Worm (Caenorhabditis elegans) whole organism, young adult: ENCODE results near the gene sad-1.

ENCODE experiments used
- B0035.1 ChIP-seq: sonication (generic microtip); optimal IDR thresholded peaks from 2 replicates; lab custom pipeline; 2016; ENCODE audit warnings: missing genetic modification characterization, mild to moderate bottlenecking, missing compliant biosample characterization, missing genotype, missing genetic modification reagents
- B0261.1 ChIP-seq: sonication (generic microtip); optimal IDR thresholded peaks from 2 replicates; lab custom pipeline; 2016; ENCODE audit warnings: mild to moderate bottlenecking, missing genetic modification characterization, moderate library complexity, missing compliant biosample characterization
- D2030.7 ChIP-seq: fragments of 200-800 bp; sonication (Bioruptor generic); IDR thresholded peaks from 2 replicates; pipeline ENCODE4 v1.3.6; 2022; ENCODE audit warnings: missing genetic modification reagents, missing genetic modification characterization, missing compliant biosample characterization
- F37B4.10 ChIP-seq: fragments of 200-800 bp; sonication (Bioruptor generic); IDR thresholded peaks from 2 replicates; pipeline ENCODE4 v1.3.6; 2022; ENCODE audit warnings: missing genetic modification characterization, missing compliant biosample characterization
- F49E8.2 ChIP-seq: sonication (generic microtip); optimal IDR thresholded peaks from 3 replicates; lab custom pipeline; 2017; ENCODE audit warnings: missing genetic modification characterization, mild to moderate bottlenecking, missing compliant biosample characterization, antibody characterized with exemption, moderate library complexity; ENCODE audit not compliant: insufficient read depth
- F55B11.4 ChIP-seq: sonication (generic microtip); optimal IDR thresholded peaks from 2 replicates; lab custom pipeline; 2016; ENCODE audit warnings: missing compliant biosample characterization, missing genetic modification characterization, borderline replicate concordance; ENCODE audit not compliant: insufficient read depth
- Y53G8AR.9 ChIP-seq: fragments of 200-800 bp; sonication (Bioruptor generic); conservative IDR thresholded peaks from 2 replicates; pipeline ENCODE4 v1.3.6; 2022; ENCODE audit warnings: missing genetic modification reagents, missing genetic modification characterization, missing compliant biosample characterization
- Y56A3A.18 ChIP-seq: fragments of 200-800 bp; sonication (Bioruptor generic); IDR thresholded peaks from 2 replicates; pipeline ENCODE4 v1.3.6; 2022; ENCODE audit warnings: missing genetic modification reagents, missing genetic modification characterization, missing compliant biosample characterization
- Y79H2A.3 ChIP-seq: fragments of 200-800 bp; sonication (Bioruptor generic); conservative IDR thresholded peaks from 2 replicates; pipeline ENCODE4 v1.3.6; 2022; ENCODE audit warnings: missing genetic modification reagents, missing genetic modification characterization, missing compliant biosample characterization
- Y95B8A.8 ChIP-seq: fragments of 200-800 bp; sonication (Bioruptor generic); IDR thresholded peaks from 2 replicates; pipeline ENCODE4 v1.3.6; 2022; ENCODE audit warnings: missing genetic modification reagents, missing genetic modification characterization, missing compliant biosample characterization
- ama-1 ChIP-seq, 3 experiments: fragments of 150-350 bp in 1 of 3; sonication (generic microtip) in 2 of 3; optimal IDR thresholded peaks; 2 replicates each; lab custom pipeline; 2014 to 2018; ENCODE audit warnings: missing biosample characterization in 2 of 3, missing genetic modification characterization in 2 of 3, missing genetic modification reagents in 2 of 3
- aptf-2 ChIP-seq: fragments of 200-800 bp; sonication (Bioruptor generic); conservative IDR thresholded peaks from 2 replicates; pipeline ENCODE4 v1.3.6; 2022; ENCODE audit warnings: missing genetic modification reagents, missing genetic modification characterization, missing compliant biosample characterization
- aptf-3 ChIP-seq: fragments of 200-800 bp; sonication (Bioruptor generic); IDR thresholded peaks from 2 replicates; pipeline ENCODE4 v1.3.6; 2022; ENCODE audit warnings: missing genetic modification characterization, missing compliant biosample characterization
- attf-3 ChIP-seq: fragments of 200-800 bp; sonication (Bioruptor generic); conservative IDR thresholded peaks from 2 replicates; pipeline ENCODE4 v1.3.6; 2022; ENCODE audit warnings: missing genetic modification reagents, missing genetic modification characterization, missing compliant biosample characterization
- attf-5 ChIP-seq: fragments of 200-800 bp; sonication (Bioruptor generic); optimal IDR thresholded peaks from 2 replicates; lab custom pipeline; 2018; ENCODE audit warnings: mild to moderate bottlenecking, missing genetic modification characterization, missing compliant biosample characterization
- cebp-1 ChIP-seq, 2 experiments: fragments of 200-800 bp in 1 of 2; sonication (Bioruptor generic) in 1 of 2; sonication (generic microtip) in 1 of 2; IDR thresholded peaks in 1 of 2; optimal IDR thresholded peaks in 1 of 2; 2 replicates each; pipeline versions ENCODE4 v1.3.6 to Lab custom; 2017 to 2022; ENCODE audit warnings: missing compliant biosample characterization in 2 of 2, missing genetic modification characterization in 2 of 2, mild to moderate bottlenecking in 1 of 2, missing genetic modification reagents in 1 of 2, moderate library complexity in 1 of 2
- cebp-2 ChIP-seq: fragments of 200-800 bp; sonication (Bioruptor generic); IDR thresholded peaks from 2 replicates; pipeline ENCODE4 v1.3.6; 2022; ENCODE audit warnings: missing genetic modification characterization, missing compliant biosample characterization
- chd-7 ChIP-seq: sonication (generic microtip); optimal IDR thresholded peaks from 2 replicates; lab custom pipeline; 2016; ENCODE audit warnings: mild to moderate bottlenecking, missing genetic modification characterization, moderate library complexity, missing compliant biosample characterization
- die-1 ChIP-seq: sonication (generic microtip); optimal IDR thresholded peaks from 2 replicates; lab custom pipeline; 2016; ENCODE audit warnings: missing genotype, mild to moderate bottlenecking, missing genetic modification characterization, missing compliant biosample characterization
- dpl-1 ChIP-seq: fragments of 150-350 bp; optimal IDR thresholded peaks from 2 replicates; lab custom pipeline; 2014; ENCODE audit warnings: missing biosample characterization, missing genetic modification reagents, missing genetic modification characterization
- efl-1 ChIP-seq: fragments of 150-350 bp; optimal IDR thresholded peaks from 2 replicates; lab custom pipeline; 2014; ENCODE audit warnings: missing biosample characterization, missing genetic modification reagents, missing genetic modification characterization
- ekl-4 ChIP-seq: fragments of 200-800 bp; sonication (Bioruptor generic); IDR thresholded peaks from 2 replicates; pipeline ENCODE4 v1.3.6; 2022; ENCODE audit warnings: missing genetic modification reagents, missing genetic modification characterization, missing compliant biosample characterization
- ets-4 ChIP-seq: fragments of 200-800 bp; sonication (Bioruptor generic); optimal IDR thresholded peaks from 2 replicates; lab custom pipeline; 2018; ENCODE audit warnings: mild to moderate bottlenecking, missing genetic modification characterization, missing compliant biosample characterization
- him-1 ChIP-seq: sonication (generic microtip); optimal IDR thresholded peaks from 2 replicates; lab custom pipeline; 2016; ENCODE audit warnings: missing genotype, missing genetic modification reagents, missing genetic modification characterization, missing compliant biosample characterization
- hmg-1.2 ChIP-seq: fragments of 200-800 bp; sonication (Bioruptor generic); IDR thresholded peaks from 2 replicates; pipeline ENCODE4 v1.3.6; 2022; ENCODE audit warnings: missing genetic modification reagents, missing genetic modification characterization, missing compliant biosample characterization
- let-526 ChIP-seq: fragments of 200-800 bp; sonication (Bioruptor generic); IDR thresholded peaks from 2 replicates; pipeline ENCODE4 v1.3.6; 2022; ENCODE audit warnings: missing genetic modification reagents, missing genetic modification characterization, missing compliant biosample characterization
- lin-35 ChIP-seq, 3 experiments: fragments of 150-350 bp in 2 of 3; sonication (generic microtip) in 1 of 3; optimal IDR thresholded peaks; 2 replicates each; lab custom pipeline; 2014 to 2018; ENCODE audit warnings: missing biosample characterization in 3 of 3, missing genetic modification characterization in 3 of 3, missing genetic modification reagents in 3 of 3
- lin-40 ChIP-seq: sonication (generic microtip); optimal IDR thresholded peaks from 2 replicates; lab custom pipeline; 2016; ENCODE audit warnings: missing genetic modification characterization, mild to moderate bottlenecking, missing compliant biosample characterization, missing genotype, missing genetic modification reagents
- pha-4 ChIP-seq: fragments of 150-350 bp; sonication (generic microtip); optimal IDR thresholded peaks from 2 replicates; lab custom pipeline; 2014; ENCODE audit warnings: missing biosample characterization, missing genetic modification reagents, missing genetic modification characterization
- rcor-1 ChIP-seq: fragments of 200-800 bp; sonication (Bioruptor generic); IDR thresholded peaks from 2 replicates; pipeline ENCODE4 v1.3.6; 2022; ENCODE audit warnings: missing genetic modification reagents, missing genetic modification characterization, missing compliant biosample characterization
- snpc-4 ChIP-seq, 5 experiments: fragments of 150-350 bp in 1 of 5; sonication (generic microtip) in 4 of 5; optimal IDR thresholded peaks; 2 replicates each; lab custom pipeline; 2014 to 2018; ENCODE audit warnings: missing genetic modification characterization in 5 of 5, missing biosample characterization in 3 of 5, antibody characterized with exemption in 2 of 5, mild to moderate bottlenecking in 2 of 5, missing compliant biosample characterization in 2 of 5, missing genotype in 2 of 5, moderate library complexity in 2 of 5, missing genetic modification reagents in 1 of 5
- sptf-2 ChIP-seq: fragments of 200-800 bp; sonication (Bioruptor generic); optimal IDR thresholded peaks from 2 replicates; lab custom pipeline; 2018; ENCODE audit warnings: mild to moderate bottlenecking, missing genetic modification characterization, missing compliant biosample characterization
- tbx-9 ChIP-seq: sonication (generic microtip); optimal IDR thresholded peaks from 2 replicates; lab custom pipeline; 2016; ENCODE audit warnings: borderline replicate concordance, missing genetic modification characterization, inconsistent platforms, missing compliant biosample characterization

The sad-1 gene

DNA sequence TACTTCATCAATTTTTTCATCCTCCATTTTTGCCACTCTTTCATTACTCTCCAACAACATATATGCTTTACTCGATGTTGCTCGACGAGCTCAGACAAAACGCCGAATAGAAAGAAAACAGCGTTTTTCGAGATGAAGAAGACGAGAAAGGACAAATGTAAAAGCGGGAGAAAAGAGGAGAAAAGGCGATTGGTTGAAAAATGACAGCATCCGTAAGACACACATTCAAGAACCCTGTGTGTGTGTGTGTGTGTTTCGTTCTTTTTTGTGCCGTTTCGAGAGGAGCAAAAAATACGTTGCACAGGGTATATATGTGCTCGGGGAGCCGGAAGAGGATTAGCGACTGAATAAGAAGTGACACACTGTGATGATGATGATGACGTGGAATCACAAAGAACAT lies 6.7 kb downstream of the sad-1 start:
- TF ChIP-seq hmg-1.2 (GFP tag; lab: Robert Waterston, UW), result no peak
- no peak for TF ChIP-seq Y95B8A.8 (GFP tag; lab: Robert Waterston, UW)
- TF ChIP-seq cebp-1 (GFP tag; IDR thresholded peaks at IDR 0.05; lab: Robert Waterston, UW), result no peak
- no peak for TF ChIP-seq cebp-1 (tag; optimal IDR thresholded peaks at IDR 0.05; lab: Kevin White, UChicago)
- no peak for TF ChIP-seq cebp-2 (GFP tag; lab: Robert Waterston, UW)
- no peak for TF ChIP-seq lin-35 (GFP tag; optimal IDR thresholded peaks at IDR 0.05; lab: Kevin White, UChicago)
- TF ChIP-seq attf-5, result no peak
- TF ChIP-seq pha-4, result no peak
- TF ChIP-seq Y53G8AR.9, result no peak
- TF ChIP-seq B0261.1 (tag; lab: Kevin White, UChicago), result no peak
- no peak for TF ChIP-seq dpl-1 (GFP tag; lab: Kevin White, UChicago)

DNA sequence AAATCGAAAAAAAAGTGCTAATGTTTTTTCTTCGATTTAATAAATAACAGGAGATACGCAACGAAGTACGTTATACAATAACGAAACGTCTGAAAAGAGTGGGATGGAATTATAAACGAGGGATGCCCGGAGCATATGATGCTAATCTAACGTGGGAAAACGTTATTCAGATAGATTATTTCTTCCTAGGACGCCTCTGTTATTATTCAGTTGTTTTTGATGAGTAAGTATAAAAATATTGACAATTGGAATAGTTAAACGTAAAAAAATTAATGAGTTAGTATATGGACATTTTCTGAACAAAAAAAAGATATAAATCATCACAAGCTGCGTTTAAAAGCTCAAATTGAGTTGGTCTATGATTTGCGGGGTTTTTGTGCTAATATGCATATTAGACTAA lies 15.7 kb downstream of the sad-1 start, which contains the start of gene srd-51:
srd-51 (minus strand) TSS at position 101 of the 400 bp plus-strand sequence.
- no peak for TF ChIP-seq attf-3 (GFP tag; lab: Robert Waterston, UW)
- TF ChIP-seq F37B4.10 (GFP tag; lab: Robert Waterston, UW), result no peak
- no peak for TF ChIP-seq Y79H2A.3 (GFP tag; lab: Robert Waterston, UW)
- TF ChIP-seq ama-1 (optimal IDR thresholded peaks at IDR 0.05; lab: Kevin White, UChicago), result no peak
- TF ChIP-seq ama-1 (GFP tag; optimal IDR thresholded peaks at IDR 0.05; lab: Kevin White, UChicago), result no peak
- TF ChIP-seq hmg-1.2 (GFP tag; lab: Robert Waterston, UW), result no peak
- TF ChIP-seq B0261.1 (tag; lab: Kevin White, UChicago), result no peak
- TF ChIP-seq lin-40 (tag; lab: Kevin White, UChicago), result no peak
- TF ChIP-seq F49E8.2 (tag; lab: Kevin White, UChicago), result no peak
- TF ChIP-seq ets-4 (GFP tag; lab: Kevin White, UChicago), result no peak
- TF ChIP-seq efl-1 (GFP tag; lab: Kevin White, UChicago), result no peak
- TF ChIP-seq tbx-9 (tag; lab: Kevin White, UChicago), result no peak

DNA sequence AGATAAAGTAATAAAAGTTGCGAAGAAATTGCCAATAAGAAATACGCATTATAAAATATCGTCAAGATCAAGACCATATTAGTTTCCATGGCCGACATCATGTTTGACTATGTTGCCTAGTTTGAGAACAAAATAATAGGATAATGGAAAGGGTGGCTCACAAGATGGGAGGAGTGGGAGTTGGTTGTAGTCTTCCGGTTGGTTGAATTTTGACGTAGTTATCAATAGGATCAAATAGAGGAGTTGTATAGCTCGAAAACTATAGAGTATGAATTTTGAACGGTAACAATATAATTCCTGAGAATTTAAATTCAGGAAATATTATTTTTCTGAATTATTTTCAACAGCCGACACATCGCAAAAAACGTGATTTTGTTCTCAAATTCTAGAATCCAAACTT lies 18.8 kb downstream of the sad-1 start, which contains the start of gene srd-50:
srd-50 (minus strand) TSS at position 101 of the 400 bp plus-strand sequence.
- no peak for TF ChIP-seq B0035.1 (tag; lab: Kevin White, UChicago)
- TF ChIP-seq D2030.7 (GFP tag; lab: Robert Waterston, UW), result no peak
- no peak for TF ChIP-seq rcor-1 (GFP tag; lab: Robert Waterston, UW)
- TF ChIP-seq F55B11.4, result no peak
- no peak for TF ChIP-seq cebp-2 (GFP tag; lab: Robert Waterston, UW)
- no peak for TF ChIP-seq him-1 (tag; lab: Kevin White, UChicago)
- TF ChIP-seq aptf-2 (GFP tag; lab: Robert Waterston, UW), result no peak
- TF ChIP-seq let-526 (GFP tag; lab: Robert Waterston, UW), result no peak
- TF ChIP-seq Y56A3A.18 (GFP tag; lab: Robert Waterston, UW), result no peak
- TF ChIP-seq sptf-2, result no peak
- no peak for TF ChIP-seq aptf-3
- TF ChIP-seq ekl-4 (GFP tag; lab: Robert Waterston, UW), result no peak
- TF ChIP-seq die-1, result no peak
- TF ChIP-seq chd-7 (tag; lab: Kevin White, UChicago), result no peak
- TF ChIP-seq snpc-4 (GFP tag; optimal IDR thresholded peaks at IDR 0.05; lab: Kevin White, UChicago), result no peak
- TF ChIP-seq snpc-4 (tag; optimal IDR thresholded peaks at IDR 0.05; lab: Kevin White, UChicago), result no peak
